Fruit fly (Drosophila melanogaster) whole organism, prepupa: ENCODE measurements around the gene CG12241.

Experiments
- Blimp-1 ChIP-seq: fragments of 200-800 bp; sonication (Bioruptor generic); optimal IDR thresholded peaks from 3 replicates; lab custom pipeline; 2017; ENCODE audit warnings: missing biosample characterization, missing genetic modification characterization, mild to moderate bottlenecking, moderate library complexity, missing genetic modification reagents
- CG10631 ChIP-seq: fragments of 200-800 bp; sonication (Bioruptor generic); optimal IDR thresholded peaks from 2 replicates; lab custom pipeline; 2016; ENCODE audit warnings: missing biosample characterization, missing genetic modification characterization
- CG11762 ChIP-seq: fragments of 200-800 bp; sonication (Bioruptor generic); optimal IDR thresholded peaks from 3 replicates; lab custom pipeline; 2016; ENCODE audit warnings: missing biosample characterization, missing genetic modification characterization; ENCODE audit not compliant: insufficient read depth
- CG11902 ChIP-seq: fragments of 200-800 bp; sonication (Bioruptor generic); optimal IDR thresholded peaks from 3 replicates; lab custom pipeline; 2016; ENCODE audit warnings: missing biosample characterization, missing genetic modification characterization
- CG1621 ChIP-seq: fragments of 200-800 bp; sonication (Bioruptor generic); optimal IDR thresholded peaks from 3 replicates; lab custom pipeline; 2018; ENCODE audit warnings: missing biosample characterization, mild to moderate bottlenecking, missing genetic modification characterization
- CG3032 ChIP-seq: fragments of 200-800 bp; optimal IDR thresholded peaks from 2 replicates; lab custom pipeline; 2019; ENCODE audit warnings: missing biosample characterization, mild to moderate bottlenecking, missing genetic modification characterization, moderate library complexity
- CG31627 ChIP-seq: fragments of 200-800 bp; sonication (Bioruptor generic); optimal IDR thresholded peaks from 3 replicates; lab custom pipeline; 2016; ENCODE audit warnings: missing biosample characterization, missing genetic modification characterization
- CG32006 ChIP-seq: fragments of 200-800 bp; sonication (Bioruptor generic); optimal IDR thresholded peaks from 3 replicates; lab custom pipeline; 2017; ENCODE audit warnings: missing biosample characterization, mild to moderate bottlenecking, missing genetic modification characterization
- CG34406 ChIP-seq: fragments of 200-800 bp; sonication (Bioruptor generic); optimal IDR thresholded peaks from 3 replicates; lab custom pipeline; 2016; ENCODE audit warnings: missing biosample characterization, missing genetic modification characterization
- CG6276 ChIP-seq: fragments of 200-800 bp; sonication (Bioruptor generic); optimal IDR thresholded peaks from 2 replicates; lab custom pipeline; 2017; ENCODE audit warnings: missing biosample characterization, mild to moderate bottlenecking, missing genetic modification characterization
- CG6854 ChIP-seq: fragments of 200-800 bp; sonication (Bioruptor generic); optimal IDR thresholded peaks from 2 replicates; lab custom pipeline; 2017; ENCODE audit warnings: missing biosample characterization, mild to moderate bottlenecking, missing genetic modification characterization
- CG7368 ChIP-seq: fragments of 200-800 bp; sonication (Bioruptor generic); optimal IDR thresholded peaks from 3 replicates; lab custom pipeline; 2016; ENCODE audit warnings: missing biosample characterization, missing genetic modification characterization
- CG8119 ChIP-seq: fragments of 200-800 bp; sonication (Bioruptor generic); IDR thresholded peaks from 3 replicates; pipeline ENCODE4 v1.3.6; 2022; ENCODE audit warnings: missing biosample characterization, missing genetic modification characterization
- CG8319 ChIP-seq: fragments of 200-800 bp; sonication (Bioruptor generic); optimal IDR thresholded peaks from 3 replicates; lab custom pipeline; 2016; ENCODE audit warnings: missing biosample characterization, missing genetic modification characterization
- CG8632 ChIP-seq: fragments of 200-800 bp; sonication (Bioruptor generic); optimal IDR thresholded peaks from 3 replicates; lab custom pipeline; 2016; ENCODE audit warnings: missing biosample characterization, missing genetic modification characterization
- CG9139 ChIP-seq: fragments of 200-800 bp; sonication (Bioruptor generic); optimal IDR thresholded peaks from 3 replicates; lab custom pipeline; 2017; ENCODE audit warnings: missing biosample characterization, mild to moderate bottlenecking, missing genetic modification characterization
- Eip75B ChIP-seq: fragments of 200-800 bp; sonication (Bioruptor generic); optimal IDR thresholded peaks from 3 replicates; lab custom pipeline; 2016; ENCODE audit warnings: missing biosample characterization, missing genetic modification characterization
- Eip78C ChIP-seq: fragments of 200-800 bp; sonication (Bioruptor generic); peaks from one replicate; lab custom pipeline; 2016; ENCODE audit warnings: missing biosample characterization, missing genetic modification characterization
- Eip93F ChIP-seq: fragments of 200-800 bp; sonication (Bioruptor generic); optimal IDR thresholded peaks from 2 replicates; lab custom pipeline; 2016; ENCODE audit warnings: missing biosample characterization, mild to moderate bottlenecking, missing genetic modification characterization
- Ets21C ChIP-seq: fragments of 200-800 bp; sonication (Bioruptor generic); optimal IDR thresholded peaks from 3 replicates; lab custom pipeline; 2016; ENCODE audit warnings: missing biosample characterization, missing genetic modification characterization
- Ets96B ChIP-seq: fragments of 200-800 bp; optimal IDR thresholded peaks from 2 replicates; lab custom pipeline; 2019; ENCODE audit warnings: missing biosample characterization, mild to moderate bottlenecking, missing genetic modification characterization, moderate library complexity
- Gug ChIP-seq: fragments of 200-800 bp; sonication (Bioruptor generic); IDR thresholded peaks from 2 replicates; pipeline ENCODE4 v1.3.6; 2022; ENCODE audit warnings: missing biosample characterization, missing genetic modification characterization
- Hr38 ChIP-seq: sonication (Bioruptor generic); optimal IDR thresholded peaks from 2 replicates; lab custom pipeline; 2016; ENCODE audit warnings: missing biosample characterization, missing genetic modification characterization
- Lpt ChIP-seq: fragments of 200-800 bp; sonication (Bioruptor generic); optimal IDR thresholded peaks from 3 replicates; lab custom pipeline; 2016; ENCODE audit warnings: missing biosample characterization, missing genetic modification characterization
- Smox ChIP-seq: fragments of 200-800 bp; sonication (Bioruptor generic); optimal IDR thresholded peaks from 3 replicates; lab custom pipeline; 2016; ENCODE audit warnings: missing biosample characterization, missing genetic modification characterization
- Sox14 ChIP-seq: fragments of 200-800 bp; sonication (Bioruptor generic); optimal IDR thresholded peaks from 3 replicates; lab custom pipeline; 2016; ENCODE audit warnings: missing biosample characterization, missing genetic modification characterization
- achi ChIP-seq: fragments of 200-800 bp; sonication (Bioruptor generic); optimal IDR thresholded peaks from 3 replicates; lab custom pipeline; 2016; ENCODE audit warnings: missing biosample characterization, missing genetic modification characterization
- cyc ChIP-seq: fragments of 200-800 bp; sonication (Bioruptor generic); optimal IDR thresholded peaks from 3 replicates; lab custom pipeline; 2016; ENCODE audit warnings: missing biosample characterization, missing genetic modification characterization
- dac ChIP-seq: fragments of 200-800 bp; sonication (Bioruptor generic); optimal IDR thresholded peaks from 2 replicates; lab custom pipeline; 2017; ENCODE audit warnings: missing biosample characterization, mild to moderate bottlenecking, missing genetic modification characterization
- dsx ChIP-seq: fragments of 200-800 bp; optimal IDR thresholded peaks from 3 replicates; lab custom pipeline; 2019; ENCODE audit warnings: missing biosample characterization, mild to moderate bottlenecking, missing genetic modification characterization, moderate library complexity; ENCODE audit not compliant: poor library complexity, severe bottlenecking
- esn ChIP-seq: fragments of 200-800 bp; sonication (Bioruptor generic); optimal IDR thresholded peaks from 2 replicates; lab custom pipeline; 2016; ENCODE audit warnings: missing biosample characterization, mild to moderate bottlenecking, missing genetic modification characterization, moderate library complexity
- fd59A ChIP-seq: fragments of 200-800 bp; sonication (Bioruptor generic); optimal IDR thresholded peaks from 2 replicates; lab custom pipeline; 2017; ENCODE audit warnings: missing biosample characterization, mild to moderate bottlenecking, missing genetic modification characterization, missing genetic modification reagents
- fd85E ChIP-seq: fragments of 200-800 bp; sonication (Bioruptor generic); optimal IDR thresholded peaks from 3 replicates; lab custom pipeline; 2016; ENCODE audit warnings: missing biosample characterization, missing genetic modification characterization
- fkh ChIP-seq: fragments of 200-800 bp; sonication (Bioruptor generic); optimal IDR thresholded peaks from 3 replicates; lab custom pipeline; 2017; ENCODE audit warnings: missing biosample characterization, mild to moderate bottlenecking, missing genetic modification characterization, moderate library complexity
- lz ChIP-seq: fragments of 200-800 bp; sonication (Bioruptor generic); optimal IDR thresholded peaks from 3 replicates; lab custom pipeline; 2016; ENCODE audit warnings: missing biosample characterization, missing genetic modification characterization
- net ChIP-seq: fragments of 200-800 bp; sonication (Bioruptor generic); optimal IDR thresholded peaks from 3 replicates; lab custom pipeline; 2016; ENCODE audit warnings: missing biosample characterization, missing genetic modification characterization
- salr ChIP-seq, 2 experiments: fragments of 200-800 bp; sonication (Bioruptor generic); optimal IDR thresholded peaks; 3 replicates each; lab custom pipeline; 2016 to 2018; ENCODE audit warnings: missing biosample characterization in 2 of 2, missing genetic modification characterization in 2 of 2, mild to moderate bottlenecking in 1 of 2
- spab ChIP-seq: fragments of 200-800 bp; sonication (Bioruptor generic); optimal IDR thresholded peaks from 2 replicates; lab custom pipeline; 2017; ENCODE audit warnings: missing biosample characterization, mild to moderate bottlenecking, missing genetic modification characterization, missing genetic modification reagents
- svp ChIP-seq: fragments of 200-800 bp; sonication (Bioruptor generic); peaks from one replicate; lab custom pipeline; 2016; ENCODE audit warnings: missing biosample characterization, missing genetic modification characterization
- vri ChIP-seq: fragments of 200-800 bp; sonication (Bioruptor generic); optimal IDR thresholded peaks from 3 replicates; lab custom pipeline; 2016; ENCODE audit warnings: missing biosample characterization, mild to moderate bottlenecking, missing genetic modification characterization

The CG12241 gene

DNA sequence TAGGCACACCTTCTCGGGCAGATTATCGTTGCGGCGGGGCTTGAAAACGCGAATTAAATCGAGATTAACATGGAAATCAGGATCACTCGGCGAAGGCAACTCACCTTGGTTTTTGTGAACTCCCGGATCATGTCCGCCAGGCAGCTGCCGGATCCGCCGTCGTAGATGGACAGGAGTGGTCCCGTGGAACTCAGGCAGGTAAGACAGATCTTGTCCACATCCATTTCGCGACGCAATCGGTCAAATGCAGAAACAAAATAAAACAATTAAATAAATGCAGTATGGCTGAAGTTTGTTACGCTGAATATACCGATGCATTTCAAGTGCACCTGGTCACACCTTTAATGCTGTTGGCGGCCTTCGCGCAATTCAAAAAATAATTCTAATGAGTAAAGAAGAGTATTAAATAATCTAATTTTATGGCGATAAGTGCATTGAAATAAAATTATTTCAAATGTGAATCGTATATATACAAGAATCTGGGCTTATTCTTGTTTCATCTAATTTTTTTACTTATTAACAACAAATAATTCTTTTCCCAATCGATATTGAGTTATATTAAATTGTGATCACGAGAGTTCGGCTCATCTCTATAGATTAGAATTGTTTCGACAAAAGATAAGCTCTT, 5.6 kb upstream of the CG12241 start, which contains the start of the genes CG6654 and CG4210:
TSS of gene CG6654 (minus strand) at position 297 of the 628 bp plus-strand sequence.
TSS of gene CG4210 (plus strand) at position 613 of the 628 bp plus-strand sequence.
- TF ChIP-seq dac (GFP tag; lab: Kevin White, UChicago) (no peak), fd59A (no peak), Eip78C (no peak), Gug (GFP tag; lab: Robert Waterston, UW) (no peak), CG11762 (GFP tag; lab: Kevin White, UChicago) (no peak), Sox14 (GFP tag; lab: Kevin White, UChicago) (peak; percentile 33), CG8319 (no peak), vri (GFP tag; lab: Kevin White, UChicago) (no peak), CG3032 (tag; lab: Kevin White, UChicago) (peak; percentile 4), fkh (no peak), cyc (GFP tag; lab: Kevin White, UChicago) (peak; percentile 30), salr (GFP tag; optimal IDR thresholded peaks at IDR 0.05; lab: Kevin White, UChicago) (no peak), CG11902 (GFP tag; lab: Kevin White, UChicago) (no peak), esn (GFP tag; lab: Kevin White, UChicago) (peak; percentile 35), CG34406 (no peak), CG10631 (GFP tag; lab: Kevin White, UChicago) (no peak), spab (GFP tag; lab: Kevin White, UChicago) (no peak), Ets21C (no peak), Hr38 (GFP tag; lab: Kevin White, UChicago) (no peak), fd85E (GFP tag; lab: Kevin White, UChicago) (no peak), CG31627 (GFP tag; lab: Kevin White, UChicago) (peak; percentile 8), svp (GFP tag; lab: Kevin White, UChicago) (no peak)

DNA sequence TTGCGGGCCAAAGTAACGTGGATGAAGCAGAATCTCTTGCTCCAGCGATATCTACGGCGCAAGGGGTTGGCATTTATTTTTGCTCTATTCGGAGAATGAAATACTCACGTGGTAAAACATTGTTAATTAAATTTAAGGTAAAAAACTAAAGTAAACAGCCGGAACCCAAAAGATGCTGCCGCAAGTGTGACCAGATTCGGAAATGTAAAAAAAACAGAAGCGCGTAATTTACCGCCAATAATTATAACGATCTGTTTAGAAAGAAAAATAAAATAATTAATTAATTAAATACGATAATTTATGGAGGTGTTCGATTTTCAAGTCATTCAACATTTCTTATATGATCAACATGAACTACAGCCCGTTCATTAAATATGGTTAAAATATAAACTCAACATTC, 3.9 kb downstream of the CG12241 start, which contains the start of gene Polr2G:
TSS of gene Polr2G (minus strand) at position 208 of the 400 bp plus-strand sequence.
- TF ChIP-seq fkh (peak; percentile 75), dac (GFP tag; lab: Kevin White, UChicago) (no peak), CG32006 (no peak), CG1621 (tag; lab: Kevin White, UChicago) (peak; percentile 4)

dm6 chr3R:15225279-15225730, 6.2 kb downstream of the CG12241 start, which contains the start of the genes CG31344 and Caf1-55:
Gene CG31344 (minus strand): TSS chr3R:15225329.
Gene Caf1-55 (plus strand): TSS chr3R:15225576.
- TF ChIP-seq esn (GFP tag; lab: Kevin White, UChicago) (peak; percentile 3), dsx (GFP tag; lab: Kevin White, UChicago) (peak; percentile 73), CG8632 (GFP tag; lab: Kevin White, UChicago) (no peak), net (GFP tag; lab: Kevin White, UChicago) (no peak), achi (GFP tag; lab: Kevin White, UChicago) (no peak), fkh (peak; percentile 19), Eip93F (GFP tag; lab: Kevin White, UChicago) (no peak), CG8119 (GFP tag; lab: Robert Waterston, UW) (no peak), CG31627 (GFP tag; lab: Kevin White, UChicago) (peak; percentile 2)

DNA sequence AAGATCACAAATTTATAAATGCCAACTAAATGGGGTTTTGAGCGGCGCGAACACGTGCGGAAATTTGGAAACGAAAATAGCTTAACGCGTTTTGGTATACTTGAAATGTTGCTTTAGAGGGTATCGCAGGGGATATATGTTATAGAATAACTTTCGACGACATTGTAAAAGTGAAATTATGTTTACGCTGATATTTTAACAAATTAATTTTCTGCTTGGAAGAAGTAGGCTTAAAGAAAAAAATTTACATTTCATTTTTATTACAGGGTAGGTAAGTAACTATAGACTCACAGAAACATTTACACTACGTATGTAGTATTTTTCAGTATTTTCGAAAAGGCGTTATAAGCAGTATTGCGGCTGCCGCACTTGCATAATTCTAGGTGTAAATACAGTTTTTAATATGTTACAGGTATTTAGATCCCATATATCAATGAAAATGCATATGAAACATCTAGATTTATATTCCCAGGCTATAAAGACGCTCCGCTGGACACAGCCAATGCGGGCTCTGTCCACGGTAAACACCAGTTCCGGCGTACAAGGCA, 10.3 kb downstream of the CG12241 start, which contains the start of the genes Art3 and mRpS10:
TSS of gene Art3 (minus strand) at position 80 of the 548 bp plus-strand sequence.
TSS of gene mRpS10 (plus strand) at position 337 of the 548 bp plus-strand sequence.
- TF ChIP-seq Eip78C: peak; percentile 100
- peak; percentile 100 for TF ChIP-seq CG31627 (GFP tag; lab: Kevin White, UChicago)
- peak; percentile 99 for TF ChIP-seq CG1621 (tag; lab: Kevin White, UChicago)
- peak; percentile 100 for TF ChIP-seq Ets21C
- TF ChIP-seq dac (GFP tag; lab: Kevin White, UChicago): peak; percentile 98
- peak; percentile 99 for TF ChIP-seq CG6276 (GFP tag; lab: Kevin White, UChicago)
- peak; percentile 100 for TF ChIP-seq CG3032 (tag; lab: Kevin White, UChicago)
- TF ChIP-seq Eip93F (GFP tag; lab: Kevin White, UChicago): peak; percentile 98
- peak; percentile 98 for TF ChIP-seq Blimp-1
- TF ChIP-seq CG7368 (GFP tag; lab: Kevin White, UChicago): peak; percentile 100
- TF ChIP-seq salr (GFP tag; optimal IDR thresholded peaks at IDR 0.05; lab: Kevin White, UChicago): peak; percentile 100
- TF ChIP-seq esn (GFP tag; lab: Kevin White, UChicago): peak; percentile 100
- TF ChIP-seq CG34406: peak; percentile 100
- TF ChIP-seq CG11902 (GFP tag; lab: Kevin White, UChicago): peak; percentile 100
- TF ChIP-seq Gug (GFP tag; lab: Robert Waterston, UW): peak; percentile 100
- peak; percentile 100 for TF ChIP-seq CG8319
- TF ChIP-seq Smox (GFP tag; lab: Kevin White, UChicago): peak; percentile 100
- peak; percentile 99 for TF ChIP-seq dsx (GFP tag; lab: Kevin White, UChicago)
- TF ChIP-seq svp (GFP tag; lab: Kevin White, UChicago): peak; percentile 100
- peak; percentile 100 for TF ChIP-seq Lpt (GFP tag; lab: Kevin White, UChicago)
- peak; percentile 100 for TF ChIP-seq Ets96B (tag; lab: Kevin White, UChicago)
- TF ChIP-seq CG6854 (GFP tag; lab: Kevin White, UChicago): peak; percentile 99
- peak; percentile 100 for TF ChIP-seq CG11762 (GFP tag; lab: Kevin White, UChicago)
- TF ChIP-seq lz: peak; percentile 100
- TF ChIP-seq Eip75B (GFP tag; lab: Kevin White, UChicago): peak; percentile 100
- peak; percentile 99 for TF ChIP-seq CG9139 (GFP tag; lab: Kevin White, UChicago)
